Worm (Caenorhabditis elegans): ENCODE results near the gene F42A10.9.

- TF ChIP-seq pha-4 (tag; optimal IDR thresholded peaks at IDR 0.05): no peak
- TF ChIP-seq fkh-10 (GFP tag; optimal IDR thresholded peaks at IDR 0.05): no peak
- no peak for TF ChIP-seq unc-86 (tag; optimal IDR thresholded peaks at IDR 0.05)
- TF ChIP-seq ceh-31 (tag; optimal IDR thresholded peaks at IDR 0.05): no peak
- no peak for TF ChIP-seq ets-4 (tag; optimal IDR thresholded peaks at IDR 0.05)
- TF ChIP-seq ceh-6 (GFP tag; optimal IDR thresholded peaks at IDR 0.05): no peak
- TF ChIP-seq ama-1 (optimal IDR thresholded peaks at IDR 0.05): no peak
- TF ChIP-seq pqm-1 (tag; optimal IDR thresholded peaks at IDR 0.05): no peak
Measured at ce11 chrIII:6194480-6194879, 30.1 kb downstream of the F42A10.9 start, which contains the start of gene ugt-66.
